Worm (Caenorhabditis elegans) whole organism, late embryonic: ENCODE measurements around the gene srx-112.

Experiments used
- K02D7.2 ChIP-seq: sonication (generic microtip); optimal IDR thresholded peaks from 2 replicates; lab custom pipeline; 2017; ENCODE audit warnings: mild to moderate bottlenecking, missing genetic modification characterization, missing compliant biosample characterization
- K09A11.1 ChIP-seq: sonication (generic microtip); optimal IDR thresholded peaks from 2 replicates; lab custom pipeline; 2017; ENCODE audit warnings: antibody characterized with exemption, mild to moderate bottlenecking, missing genetic modification characterization, missing compliant biosample characterization; ENCODE audit not compliant: insufficient read depth
- T23F11.4 ChIP-seq: fragments of 200-800 bp; sonication (Bioruptor generic); optimal IDR thresholded peaks from 2 replicates; lab custom pipeline; 2018; ENCODE audit warnings: mild to moderate bottlenecking, missing genetic modification characterization, missing compliant biosample characterization
- Y22D7AL.16 ChIP-seq: sonication (generic microtip); optimal IDR thresholded peaks from 2 replicates; lab custom pipeline; 2016; ENCODE audit warnings: missing genetic modification characterization, missing compliant biosample characterization
- ahr-1 ChIP-seq: sonication (generic microtip); optimal IDR thresholded peaks from 2 replicates; lab custom pipeline; 2016; ENCODE audit warnings: missing genetic modification characterization, missing compliant biosample characterization
- ama-1 ChIP-seq: fragments of 150-350 bp; optimal IDR thresholded peaks from 2 replicates; lab custom pipeline; 2014
- ceh-14 ChIP-seq: sonication (generic microtip); optimal IDR thresholded peaks from 2 replicates; lab custom pipeline; 2016; ENCODE audit warnings: missing genotype, missing genetic modification characterization, missing compliant biosample characterization
- ceh-19 ChIP-seq: fragments of 200-800 bp; sonication (Bioruptor generic); optimal IDR thresholded peaks from 2 replicates; lab custom pipeline; 2018; ENCODE audit warnings: mild to moderate bottlenecking, missing genetic modification characterization, missing compliant biosample characterization
- ceh-2 ChIP-seq: sonication (generic microtip); optimal IDR thresholded peaks from 2 replicates; lab custom pipeline; 2016; ENCODE audit warnings: missing genotype, missing genetic modification characterization, missing compliant biosample characterization
- ceh-22 ChIP-seq: sonication (generic microtip); optimal IDR thresholded peaks from 2 replicates; lab custom pipeline; 2017; ENCODE audit warnings: missing biosample characterization, missing genetic modification characterization
- ceh-45 ChIP-seq: fragments of 200-800 bp; sonication (Bioruptor generic); IDR thresholded peaks from 2 replicates; pipeline ENCODE4 v1.3.6; 2022; ENCODE audit warnings: missing genetic modification reagents, missing genetic modification characterization, missing compliant biosample characterization
- ceh-48 ChIP-seq: sonication (generic microtip); optimal IDR thresholded peaks from 2 replicates; lab custom pipeline; 2016; ENCODE audit warnings: missing genetic modification characterization, inconsistent platforms, missing compliant biosample characterization
- dmd-4 ChIP-seq: sonication (generic microtip); optimal IDR thresholded peaks from 2 replicates; lab custom pipeline; 2016; ENCODE audit warnings: borderline replicate concordance, missing genetic modification characterization, missing compliant biosample characterization
- elt-2 ChIP-seq: sonication (generic microtip); optimal IDR thresholded peaks from 2 replicates; lab custom pipeline; 2016; ENCODE audit warnings: missing genetic modification reagents, missing genetic modification characterization, missing compliant biosample characterization
- eyg-1 ChIP-seq: sonication (generic microtip); optimal IDR thresholded peaks from 2 replicates; lab custom pipeline; 2016; ENCODE audit warnings: missing genotype, missing genetic modification characterization, missing compliant biosample characterization
- fkh-10 ChIP-seq: fragments of 150-350 bp; optimal IDR thresholded peaks from 2 replicates; lab custom pipeline; 2014; ENCODE audit warnings: missing biosample characterization, missing genetic modification reagents, missing genetic modification characterization
- fkh-6 ChIP-seq: sonication (generic microtip); optimal IDR thresholded peaks from 2 replicates; lab custom pipeline; 2016; ENCODE audit warnings: missing genetic modification characterization, missing compliant biosample characterization
- hlh-13 ChIP-seq: fragments of 200-800 bp; sonication (Bioruptor generic); optimal IDR thresholded peaks from 2 replicates; lab custom pipeline; 2018; ENCODE audit warnings: mild to moderate bottlenecking, missing genetic modification characterization, missing compliant biosample characterization
- hlh-15 ChIP-seq: sonication (generic microtip); optimal IDR thresholded peaks from 2 replicates; lab custom pipeline; 2016; ENCODE audit warnings: missing genetic modification characterization, missing compliant biosample characterization
- hlh-8 ChIP-seq: sonication (generic microtip); optimal IDR thresholded peaks from 2 replicates; lab custom pipeline; 2016; ENCODE audit warnings: missing genotype, missing genetic modification characterization, missing compliant biosample characterization
- lin-11 ChIP-seq: fragments of 200-800 bp; sonication (Bioruptor generic); optimal IDR thresholded peaks from 2 replicates; lab custom pipeline; 2018; ENCODE audit warnings: mild to moderate bottlenecking, missing genetic modification characterization, missing compliant biosample characterization
- npax-4 ChIP-seq: sonication (generic microtip); optimal IDR thresholded peaks from 2 replicates; lab custom pipeline; 2016; ENCODE audit warnings: missing genetic modification characterization, missing compliant biosample characterization
- pag-3 ChIP-seq: sonication (generic microtip); optimal IDR thresholded peaks from 2 replicates; lab custom pipeline; 2016; ENCODE audit warnings: missing compliant biosample characterization, missing genetic modification characterization, borderline replicate concordance
- pat-9 ChIP-seq: fragments of 200-800 bp; sonication (Bioruptor generic); optimal IDR thresholded peaks from 2 replicates; lab custom pipeline; 2018; ENCODE audit warnings: mild to moderate bottlenecking, missing genetic modification characterization, moderate library complexity, missing compliant biosample characterization
- pha-2 ChIP-seq: sonication (generic microtip); optimal IDR thresholded peaks from 2 replicates; lab custom pipeline; 2017; ENCODE audit warnings: mild to moderate bottlenecking, missing genetic modification characterization, missing compliant biosample characterization
- pha-4 ChIP-seq: fragments of 150-350 bp; optimal IDR thresholded peaks from 2 replicates; lab custom pipeline; 2018; ENCODE audit warnings: missing biosample characterization, missing genetic modification reagents, missing genetic modification characterization
- pros-1 ChIP-seq: fragments of 150-350 bp; optimal IDR thresholded peaks from 2 replicates; lab custom pipeline; 2014; ENCODE audit warnings: missing biosample characterization, missing genetic modification reagents, missing genetic modification characterization
- sdc-2 ChIP-seq: sonication (generic microtip); optimal IDR thresholded peaks from 2 replicates; lab custom pipeline; 2016; ENCODE audit warnings: missing genotype, missing genetic modification characterization, missing compliant biosample characterization
- sox-2 ChIP-seq: fragments of 200-800 bp; sonication (Bioruptor generic); IDR thresholded peaks from 2 replicates; pipeline ENCODE4 v1.3.6; 2022; ENCODE audit warnings: missing genetic modification reagents, missing genetic modification characterization, missing compliant biosample characterization
- sox-4 ChIP-seq: sonication (generic microtip); optimal IDR thresholded peaks from 2 replicates; lab custom pipeline; 2017; ENCODE audit warnings: mild to moderate bottlenecking, missing genetic modification characterization, inconsistent platforms, missing compliant biosample characterization
- tbx-2 ChIP-seq: sonication (generic microtip); optimal IDR thresholded peaks from 2 replicates; lab custom pipeline; 2016; ENCODE audit warnings: missing genetic modification characterization, missing compliant biosample characterization
- unc-3 ChIP-seq, 2 experiments: fragments of 200-800 bp in 1 of 2; sonication (Bioruptor generic) in 1 of 2; sonication (generic microtip) in 1 of 2; conservative IDR thresholded peaks in 1 of 2; optimal IDR thresholded peaks in 1 of 2; 2 replicates each; pipeline versions ENCODE4 v1.3.6 to Lab custom; 2016 to 2022; ENCODE audit warnings: missing compliant biosample characterization in 2 of 2, missing genetic modification characterization in 2 of 2, missing genetic modification reagents in 1 of 2
- zip-5 ChIP-seq: sonication (generic microtip); optimal IDR thresholded peaks from 2 replicates; lab custom pipeline; 2016; ENCODE audit warnings: missing genetic modification characterization, missing compliant biosample characterization
- ztf-16 ChIP-seq: sonication (generic microtip); optimal IDR thresholded peaks from 2 replicates; lab custom pipeline; 2017; ENCODE audit warnings: missing genetic modification characterization, missing compliant biosample characterization

The srx-112 gene

ce11 chrII:3795323-3795722, 30.9 kb upstream of the srx-112 start, which contains the start of gene Y8A9A.2:
Gene Y8A9A.2, plus strand, starts transcription at chrII:3795623.
- no peak for TF ChIP-seq eyg-1 (tag; lab: Kevin White, UChicago)
- TF ChIP-seq Y22D7AL.16 = no peak
- no peak for TF ChIP-seq ama-1 (lab: Kevin White, UChicago)
- no peak for TF ChIP-seq npax-4 (tag; lab: Kevin White, UChicago)
- no peak for TF ChIP-seq pha-2 (tag; lab: Kevin White, UChicago)
- TF ChIP-seq pat-9 (tag; lab: Kevin White, UChicago) = no peak
- TF ChIP-seq fkh-10 = no peak
- no peak for TF ChIP-seq ceh-14 (tag; lab: Kevin White, UChicago)
- no peak for TF ChIP-seq pha-4
- no peak for TF ChIP-seq K09A11.1 (tag; lab: Kevin White, UChicago)
- TF ChIP-seq pros-1 = no peak
- no peak for TF ChIP-seq ceh-48 (tag; lab: Kevin White, UChicago)
- no peak for TF ChIP-seq ceh-2 (tag; lab: Kevin White, UChicago)

- TF ChIP-seq ztf-16 (tag; lab: Kevin White, UChicago) = no peak
- no peak for TF ChIP-seq lin-11 (tag; lab: Kevin White, UChicago)
- no peak for TF ChIP-seq elt-2 (tag; lab: Kevin White, UChicago)
- no peak for TF ChIP-seq ceh-2 (tag; lab: Kevin White, UChicago)
- TF ChIP-seq ahr-1 (tag; lab: Kevin White, UChicago) = no peak
- TF ChIP-seq sox-4 (tag; lab: Kevin White, UChicago) = no peak
- no peak for TF ChIP-seq ceh-22 (tag; lab: Kevin White, UChicago)
- no peak for TF ChIP-seq K02D7.2 (tag; lab: Kevin White, UChicago)
- TF ChIP-seq ceh-19 (GFP tag; lab: Kevin White, UChicago) = no peak
- TF ChIP-seq dmd-4 (tag; lab: Kevin White, UChicago) = no peak
- TF ChIP-seq pag-3 (tag; lab: Kevin White, UChicago) = no peak
- TF ChIP-seq hlh-8 (tag; lab: Kevin White, UChicago) = no peak
- no peak for TF ChIP-seq T23F11.4
- TF ChIP-seq tbx-2 = no peak
- TF ChIP-seq fkh-6 (tag; lab: Kevin White, UChicago) = no peak
- no peak for TF ChIP-seq hlh-13 (GFP tag; lab: Kevin White, UChicago)
Measured at ce11 chrII:3793336-3793735, 28.9 kb upstream of the srx-112 start, which contains the start of gene fbxb-99. Gene fbxb-99, minus strand, starts transcription at chrII:3793436.

- no peak for TF ChIP-seq pat-9 (tag; lab: Kevin White, UChicago)
- TF ChIP-seq ceh-45 (GFP tag; lab: Robert Waterston, UW) = no peak
- TF ChIP-seq hlh-15 (tag; lab: Kevin White, UChicago) = no peak
- TF ChIP-seq hlh-13 (GFP tag; lab: Kevin White, UChicago) = no peak
- no peak for TF ChIP-seq ceh-22 (tag; lab: Kevin White, UChicago)
- TF ChIP-seq sdc-2 (tag; lab: Kevin White, UChicago) = no peak
- TF ChIP-seq zip-5 (tag; lab: Kevin White, UChicago) = no peak
- no peak for TF ChIP-seq sox-2
- TF ChIP-seq sox-4 (tag; lab: Kevin White, UChicago) = no peak
- no peak for TF ChIP-seq unc-3 (GFP tag; conservative IDR thresholded peaks at IDR 0.05; lab: Robert Waterston, UW)
- no peak for TF ChIP-seq unc-3 (tag; optimal IDR thresholded peaks at IDR 0.05; lab: Kevin White, UChicago)
- TF ChIP-seq ceh-2 (tag; lab: Kevin White, UChicago) = no peak
Measured at ce11 chrII:3788356-3788962, 24.1 kb upstream of the srx-112 start.

ce11 chrII:3787151-3787550, 22.8 kb upstream of the srx-112 start, which contains the start of gene T24E12.13:
Gene T24E12.13, plus strand, starts transcription at chrII:3787451.
- no peak for TF ChIP-seq sdc-2 (tag; lab: Kevin White, UChicago)
